Fruit fly (Drosophila melanogaster) ovary, adult (tissue): Measurements from ENCODE around the gene RIOK1.

Experiments used
- CG17801 ChIP-seq: fragments of 200-800 bp; optimal IDR thresholded peaks from 2 replicates; lab custom pipeline; 2019; ENCODE audit warnings: missing biosample characterization, mild to moderate bottlenecking, missing genetic modification characterization, moderate library complexity; ENCODE audit not compliant: partially characterized antibody

The RIOK1 gene

dm6 chr3L:11648410-11648809 lies at the start of gene RIOK1, which contains the start of gene Polr3H:
TSS of gene RIOK1 (minus strand) at chr3L:11648474.
TSS of gene Polr3H (plus strand) at chr3L:11648756.
- peak; percentile 59 for TF ChIP-seq CG17801

- peak; percentile 75 for TF ChIP-seq CG17801
Observed at dm6 chr3L:11696294-11697116, 48.2 kb upstream of the RIOK1 start, which contains the start of gene Dph1. TSS of gene Dph1 (minus strand) at chr3L:11696963.

- no peak for TF ChIP-seq CG17801
Observed at dm6 chr3L:11695827-11696226, 47.6 kb upstream of the RIOK1 start.

dm6 chr3L:11695063-11695462 lies 46.8 kb upstream of the RIOK1 start:
- TF ChIP-seq CG17801 = no peak

- no peak for TF ChIP-seq CG17801
Observed at dm6 chr3L:11692853-11693252, 44.6 kb upstream of the RIOK1 start.

DNA sequence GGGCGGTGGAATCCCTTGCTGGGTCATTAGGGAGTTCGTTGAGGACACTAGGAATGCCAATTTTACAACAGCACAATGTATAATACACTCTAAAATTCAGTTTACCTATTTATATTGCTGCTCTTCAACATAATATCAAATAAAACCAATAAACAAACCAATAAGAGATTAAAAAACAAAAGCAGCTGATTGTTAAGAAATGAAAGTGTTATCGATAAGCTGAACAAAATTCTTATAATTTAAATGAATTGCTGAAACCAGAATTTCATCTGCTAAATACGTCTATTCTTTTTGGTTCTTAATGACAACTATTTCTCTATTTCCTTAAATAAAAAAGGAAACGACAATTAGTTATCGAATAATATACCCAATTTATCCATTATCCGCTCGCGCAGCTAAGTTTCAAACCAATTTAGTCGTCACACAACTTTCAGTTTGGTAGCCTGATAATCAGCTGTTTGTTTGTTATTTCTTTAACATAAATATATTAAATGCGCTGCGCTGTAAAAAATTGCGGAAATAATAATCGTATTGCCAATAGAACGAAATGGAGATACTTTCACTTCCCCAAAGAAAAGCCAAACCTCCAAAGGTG lies 43.0 kb upstream of the RIOK1 start, which contains the start of the genes Pldn and CG14135:
Gene Pldn, minus strand, starts transcription at position 197 of the 595 bp plus-strand sequence.
Gene CG14135, plus strand, starts transcription at position 369 of the 595 bp plus-strand sequence.
- no peak for TF ChIP-seq CG17801

dm6 chr3L:11689832-11690602 lies 41.7 kb upstream of the RIOK1 start:
- peak; percentile 48 for TF ChIP-seq CG17801

dm6 chr3L:11685876-11686275 lies 37.6 kb upstream of the RIOK1 start:
- no peak for TF ChIP-seq CG17801

- no peak for TF ChIP-seq CG17801
Observed at dm6 chr3L:11684522-11684851, 36.2 kb upstream of the RIOK1 start.

DNA sequence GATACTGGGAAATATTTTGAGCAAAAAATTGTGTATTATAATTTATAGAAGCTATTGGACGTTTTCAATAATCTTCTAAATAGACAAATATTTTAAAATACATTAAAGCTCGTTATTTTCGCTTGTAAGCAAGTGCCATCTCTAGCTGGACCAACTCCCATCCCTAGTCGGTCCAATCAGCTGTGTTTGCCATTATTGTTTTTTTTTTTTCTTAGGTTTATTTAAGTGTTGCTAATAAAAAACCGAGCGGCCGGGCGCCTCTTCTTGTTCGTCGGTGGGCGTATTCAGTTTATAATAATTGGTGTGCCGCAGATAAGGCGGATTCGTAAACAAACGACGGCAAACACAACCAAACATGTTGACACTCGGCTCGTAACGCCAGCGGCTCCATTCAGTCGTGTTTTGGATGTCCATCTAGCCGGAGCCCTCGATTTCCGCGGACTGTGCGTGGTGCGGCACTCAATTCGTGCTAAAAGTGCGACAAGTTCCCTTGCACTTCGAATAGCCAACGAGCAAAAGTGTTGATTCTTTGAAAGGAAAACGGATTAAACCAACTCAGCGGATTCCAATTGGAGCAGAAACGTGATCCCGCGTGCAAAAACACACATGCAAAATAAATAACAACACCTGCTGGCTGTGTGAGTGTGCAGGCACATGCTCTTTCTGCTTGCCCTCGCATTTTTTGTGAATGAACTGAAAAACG lies 35.7 kb upstream of the RIOK1 start, which contains the start of gene Sugb:
Gene Sugb, plus strand, starts transcription at position 162 of the 703 bp plus-strand sequence.
- TF ChIP-seq CG17801 = peak; percentile 38

- peak; percentile 24 for TF ChIP-seq CG17801
Observed at dm6 chr3L:11681794-11682193, 33.5 kb upstream of the RIOK1 start, which contains the start of gene TfIIEalpha. TSS of gene TfIIEalpha (plus strand) at chr3L:11682038.

dm6 chr3L:11680298-11680697 lies 32.0 kb upstream of the RIOK1 start, which contains the start of gene CG32085:
TSS of gene CG32085 (minus strand) at chr3L:11680344.
- TF ChIP-seq CG17801 = no peak

DNA sequence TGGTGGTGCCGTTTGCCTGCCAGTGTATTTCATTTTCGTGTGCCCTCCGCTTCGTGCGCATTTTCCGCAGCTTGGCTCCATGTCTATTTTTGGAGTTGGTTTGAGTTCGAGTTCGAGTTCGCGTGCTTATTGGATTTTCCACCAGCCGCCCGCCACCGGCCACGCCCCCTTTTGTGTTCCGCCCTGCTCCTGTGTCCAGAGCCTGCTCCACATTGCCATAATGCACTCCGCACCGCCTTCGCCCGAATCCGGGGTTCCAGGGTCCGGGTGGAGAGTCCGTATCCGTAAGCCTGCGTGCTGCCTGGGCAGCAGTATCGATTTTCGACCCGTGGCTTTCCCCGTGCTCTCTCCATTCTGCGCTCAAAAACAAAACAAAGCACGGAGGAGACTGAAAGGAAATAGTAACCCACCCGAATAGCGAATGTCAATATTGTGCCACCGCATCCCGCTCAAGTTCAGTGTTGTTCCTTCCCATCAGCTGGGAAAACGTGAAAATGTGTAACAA lies 30.1 kb upstream of the RIOK1 start:
- TF ChIP-seq CG17801 = no peak

DNA sequence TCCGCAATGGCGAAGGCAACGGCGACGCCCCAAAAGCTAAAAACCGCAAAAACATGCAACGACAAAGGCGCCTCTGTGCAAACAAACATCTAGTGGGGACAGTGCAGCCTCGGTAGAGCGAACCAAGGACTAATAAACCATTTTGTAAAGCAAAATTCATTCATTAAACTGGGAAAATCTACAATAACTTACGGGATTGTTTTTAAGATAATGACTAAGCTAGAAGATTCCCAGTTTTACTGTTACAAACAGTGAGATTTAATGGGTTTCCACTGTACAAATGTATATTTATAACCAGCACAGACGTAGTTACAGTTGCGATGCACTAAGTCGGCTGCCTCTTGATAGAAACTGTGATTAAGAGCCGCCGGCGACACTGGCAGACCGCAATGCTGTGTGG lies 7.9 kb upstream of the RIOK1 start:
- TF ChIP-seq CG17801 = no peak

DNA sequence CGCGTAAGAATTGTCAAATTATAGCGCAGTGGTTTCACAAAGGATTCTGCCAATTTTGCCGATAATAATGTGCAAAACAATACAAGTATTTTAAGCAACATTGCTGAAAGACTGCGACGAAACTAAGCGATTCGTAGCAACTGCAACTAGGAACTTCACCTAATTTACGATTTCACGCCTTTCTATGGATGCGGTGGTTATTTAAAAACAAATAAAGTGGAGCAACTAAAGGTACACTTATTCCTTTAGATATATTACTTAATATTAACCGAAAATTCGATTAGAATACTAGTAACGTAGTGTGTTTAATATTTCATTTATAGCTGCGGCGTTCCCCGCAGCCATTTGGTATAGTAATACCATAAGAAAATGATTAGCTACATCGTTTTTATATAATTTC lies 2.3 kb downstream of the RIOK1 start, which contains the start of gene CG6071:
Gene CG6071, minus strand, starts transcription at position 101 of the 400 bp plus-strand sequence.
- no peak for TF ChIP-seq CG17801

- no peak for TF ChIP-seq CG17801
Observed at dm6 chr3L:11636829-11637228, 11.4 kb downstream of the RIOK1 start.
